Fruit fly (Drosophila melanogaster) S2 (cell line): ENCODE results near the gene by.

Experiments
- CG8478 ChIP-seq: fragments of >200 bp; optimal IDR thresholded peaks from 2 replicates; lab custom pipeline; 2018
- CTCF ChIP-seq, 2 experiments: fragments of >200 bp; optimal IDR thresholded peaks; 2 replicates each; lab custom pipeline; 2018

- TF ChIP-seq CTCF (optimal IDR thresholded peaks at IDR 0.05; lab: Kevin White, UChicago) (no peak), CG8478 (no peak)
These were observed 30.4 kb downstream of the by start, which contains the start of gene RhoL for dm6 chr3R:9502416-9502763.
